Worm (Caenorhabditis elegans): ENCODE data around the gene lfi-1.
A peak's percentile ranks its signal among the peaks of the same experiment; 100 is the strongest.

lfi-1 gene

DNA sequence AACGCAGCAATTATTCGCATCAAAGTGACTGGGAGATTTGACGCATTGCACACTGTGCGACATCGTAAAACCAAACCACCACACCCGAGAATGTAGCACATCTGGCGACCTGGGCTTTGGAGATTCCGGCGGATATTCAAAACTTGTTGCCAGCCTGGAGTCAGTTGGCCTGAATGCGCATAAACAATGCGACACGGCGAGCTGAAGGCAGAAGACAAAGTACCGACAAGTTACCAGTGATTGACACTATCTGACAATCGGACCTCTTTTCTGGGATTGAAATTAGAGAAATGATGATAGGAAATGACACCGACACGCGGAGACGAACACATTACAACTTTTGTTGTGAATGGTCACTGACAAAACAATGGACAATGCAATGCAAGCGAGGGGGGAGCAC, 62.2 kb downstream of the lfi-1 start:
- TF ChIP-seq hlh-1 (tag; optimal IDR thresholded peaks at IDR 0.05) (peak; percentile 88), unc-62 (GFP tag; optimal IDR thresholded peaks at IDR 0.05) (peak; percentile 87), flh-1 (GFP tag; optimal IDR thresholded peaks at IDR 0.05) (no peak), lsy-2 (tag; optimal IDR thresholded peaks at IDR 0.05) (no peak), ceh-43 (GFP tag; optimal IDR thresholded peaks at IDR 0.05) (no peak)

DNA sequence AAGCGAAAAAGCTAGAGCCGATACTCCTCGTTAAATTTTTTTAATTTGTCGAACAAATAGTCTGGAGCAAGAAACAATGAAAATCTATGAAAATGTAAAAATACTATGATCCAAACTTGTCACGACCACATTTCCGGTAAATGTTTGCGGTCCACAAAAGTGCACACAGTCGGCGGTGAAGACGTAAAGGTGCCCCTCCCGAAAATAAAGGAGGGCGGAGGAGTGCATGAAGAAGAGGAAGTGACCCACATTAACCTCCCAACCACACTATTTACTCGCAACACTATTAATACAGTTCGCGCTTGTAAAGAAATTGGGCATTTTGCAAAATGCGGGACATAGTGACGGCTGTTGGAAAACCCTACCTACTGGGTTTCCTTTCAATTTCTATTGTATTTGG, 63.4 kb downstream of the lfi-1 start:
- TF ChIP-seq mep-1 (tag; optimal IDR thresholded peaks at IDR 0.05) (no peak), nhr-2 (tag; optimal IDR thresholded peaks at IDR 0.05) (no peak), unc-39 (tag; optimal IDR thresholded peaks at IDR 0.05) (no peak), sptf-1 (tag; optimal IDR thresholded peaks at IDR 0.05) (no peak), mab-5 (tag; optimal IDR thresholded peaks at IDR 0.05) (no peak), ham-2 (GFP tag; optimal IDR thresholded peaks at IDR 0.05) (no peak), blmp-1 (tag; optimal IDR thresholded peaks at IDR 0.05) (no peak), lsy-2 (tag; optimal IDR thresholded peaks at IDR 0.05) (no peak), ceh-39 (tag; optimal IDR thresholded peaks at IDR 0.05) (no peak), tbx-8 (GFP tag; optimal IDR thresholded peaks at IDR 0.05) (no peak), nhr-12 (tag; optimal IDR thresholded peaks at IDR 0.05) (no peak), unc-120 (tag; optimal IDR thresholded peaks at IDR 0.05; ENCODE audit: poor library complexity, severe bottlenecking) (no peak), bed-3 (GFP tag; optimal IDR thresholded peaks at IDR 0.05) (no peak), ces-1 (GFP tag; optimal IDR thresholded peaks at IDR 0.05) (no peak)

All from whole organism, mixed stage, embryonic.